Worm (Caenorhabditis elegans): Measurements from ENCODE around the gene camt-1.

camt-1 gene

DNA sequence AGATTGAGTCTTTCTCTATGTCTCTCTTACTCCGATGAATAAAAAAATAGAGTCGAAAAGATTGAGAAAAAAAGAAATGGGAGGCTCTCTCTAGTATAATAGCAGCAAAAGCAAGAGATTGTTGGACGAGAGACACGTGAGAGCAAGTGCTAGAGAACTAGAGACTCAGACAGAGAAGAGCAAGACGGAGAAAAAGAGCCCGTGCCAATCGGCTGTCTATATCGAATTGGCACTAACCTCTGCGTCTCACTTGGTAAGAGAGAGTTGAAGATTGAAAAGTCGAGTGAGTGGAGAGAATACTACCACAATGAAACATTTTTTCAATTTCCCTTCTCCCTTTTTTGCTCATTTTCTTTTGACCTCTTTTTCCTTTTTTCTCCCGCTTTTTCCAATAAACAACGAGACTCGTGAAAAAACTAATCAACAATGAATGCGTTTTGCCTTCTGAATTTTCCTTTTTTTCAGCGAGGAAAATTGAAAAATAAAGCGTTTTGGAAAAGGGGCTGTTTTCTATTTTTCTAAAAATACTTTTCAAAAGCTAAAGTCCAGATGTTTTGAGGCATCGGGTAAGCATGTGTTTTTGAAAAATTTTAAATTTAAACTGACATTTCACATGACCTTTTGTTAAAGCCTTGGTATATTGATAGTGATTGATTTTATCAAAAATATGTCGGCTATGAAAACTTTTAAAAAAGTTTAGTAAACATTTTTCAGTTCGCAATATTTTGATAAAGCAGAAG, 1.8 kb upstream of the camt-1 start:
- TF ChIP-seq ceh-18 (tag; optimal IDR thresholded peaks at IDR 0.05) (peak; percentile 70), hlh-30 (tag; optimal IDR thresholded peaks at IDR 0.05; ENCODE audit: insufficient read depth) (peak; percentile 86), lim-6 (tag; optimal IDR thresholded peaks at IDR 0.05) (no peak), tbx-2 (tag; optimal IDR thresholded peaks at IDR 0.05) (peak; percentile 42), pros-1 (tag; optimal IDR thresholded peaks at IDR 0.05) (peak; percentile 26), ceh-14 (tag; optimal IDR thresholded peaks at IDR 0.05) (peak; percentile 83), sdc-2 (tag; optimal IDR thresholded peaks at IDR 0.05) (peak; percentile 4), ceh-34 (tag; optimal IDR thresholded peaks at IDR 0.05) (peak; percentile 30), pag-3 (tag; optimal IDR thresholded peaks at IDR 0.05; ENCODE audit: borderline replicate concordance) (no peak), hlh-15 (tag; optimal IDR thresholded peaks at IDR 0.05) (no peak), ceh-31 (tag; optimal IDR thresholded peaks at IDR 0.05) (peak; percentile 56), unc-42 (tag; optimal IDR thresholded peaks at IDR 0.05) (peak; percentile 83), ama-1 (optimal IDR thresholded peaks at IDR 0.05) (no peak), hlh-6 (tag; optimal IDR thresholded peaks at IDR 0.05) (no peak), unc-55 (GFP tag; optimal IDR thresholded peaks at IDR 0.05) (peak; percentile 77), zip-5 (tag; optimal IDR thresholded peaks at IDR 0.05) (no peak), sox-2 (GFP tag; IDR thresholded peaks at IDR 0.05) (no peak), ttx-3 (tag; optimal IDR thresholded peaks at IDR 0.05) (no peak), pax-1 (tag; optimal IDR thresholded peaks at IDR 0.05) (no peak), nfya-1 (tag; optimal IDR thresholded peaks at IDR 0.05) (peak; percentile 92)

DNA sequence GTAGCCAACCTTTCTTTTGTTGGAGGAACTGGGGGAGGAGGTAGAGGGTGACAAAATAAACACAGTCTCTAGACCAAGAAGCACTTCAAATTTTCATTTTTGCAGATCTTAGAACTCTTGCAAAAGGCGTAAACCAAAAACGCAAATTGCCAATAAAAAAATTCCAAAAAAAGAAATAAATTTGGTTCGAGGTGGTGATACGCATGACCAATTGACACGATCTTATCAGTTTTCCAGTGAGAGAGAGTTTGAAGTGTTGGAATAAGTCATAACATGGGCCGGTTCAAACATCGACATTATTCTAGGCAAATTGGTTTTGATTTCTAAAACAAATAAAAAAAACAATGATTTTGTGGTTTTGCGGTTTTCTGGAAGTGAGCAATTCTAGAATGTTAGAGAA, 9.1 kb downstream of the camt-1 start:
- no peak for TF ChIP-seq ceh-14 (tag; optimal IDR thresholded peaks at IDR 0.05)
- TF ChIP-seq elt-4 (tag; optimal IDR thresholded peaks at IDR 0.05) = no peak
- TF ChIP-seq pat-9 (tag; optimal IDR thresholded peaks at IDR 0.05) = no peak
- TF ChIP-seq fkh-6 (tag; optimal IDR thresholded peaks at IDR 0.05) = no peak
- no peak for TF ChIP-seq npax-4 (tag; optimal IDR thresholded peaks at IDR 0.05)
- no peak for TF ChIP-seq ceh-6 (GFP tag; optimal IDR thresholded peaks at IDR 0.05)
- TF ChIP-seq elt-2 (tag; optimal IDR thresholded peaks at IDR 0.05) = no peak
- no peak for TF ChIP-seq ceh-22 (tag; optimal IDR thresholded peaks at IDR 0.05)
- no peak for TF ChIP-seq T23F11.4 (GFP tag; optimal IDR thresholded peaks at IDR 0.05)
- TF ChIP-seq Y22D7AL.16 (tag; optimal IDR thresholded peaks at IDR 0.05) = no peak
- TF ChIP-seq ceh-2 (tag; optimal IDR thresholded peaks at IDR 0.05) = no peak
- no peak for TF ChIP-seq ahr-1 (tag; optimal IDR thresholded peaks at IDR 0.05)

DNA sequence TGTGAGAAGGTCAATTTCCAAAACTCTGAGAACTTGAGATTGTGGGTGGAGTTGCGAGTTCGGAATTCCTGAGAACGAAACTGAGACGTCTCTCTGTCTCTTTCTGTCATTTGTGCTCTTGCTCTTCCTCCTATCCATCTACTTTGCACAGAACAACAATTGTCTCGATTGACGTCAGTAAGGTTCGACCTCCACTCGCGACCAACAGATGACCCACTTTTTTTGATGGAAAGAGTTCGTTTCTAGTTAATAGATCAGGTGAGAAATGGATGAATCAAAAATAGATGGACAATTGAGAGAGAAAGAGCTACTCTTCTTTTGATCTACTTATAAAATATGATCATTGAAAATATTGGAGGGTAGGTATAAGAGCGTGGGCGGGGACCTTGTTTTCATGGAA, 10.4 kb downstream of the camt-1 start:
- no peak for TF ChIP-seq C08G9.2 (tag; optimal IDR thresholded peaks at IDR 0.05)
- no peak for TF ChIP-seq pax-1 (tag; optimal IDR thresholded peaks at IDR 0.05)
- no peak for TF ChIP-seq unc-42 (tag; optimal IDR thresholded peaks at IDR 0.05)
- no peak for TF ChIP-seq eyg-1 (tag; optimal IDR thresholded peaks at IDR 0.05)
- no peak for TF ChIP-seq unc-86 (tag; optimal IDR thresholded peaks at IDR 0.05)
- TF ChIP-seq ceh-2 (tag; optimal IDR thresholded peaks at IDR 0.05) = no peak
- TF ChIP-seq tbx-7 (tag; optimal IDR thresholded peaks at IDR 0.05) = no peak

DNA sequence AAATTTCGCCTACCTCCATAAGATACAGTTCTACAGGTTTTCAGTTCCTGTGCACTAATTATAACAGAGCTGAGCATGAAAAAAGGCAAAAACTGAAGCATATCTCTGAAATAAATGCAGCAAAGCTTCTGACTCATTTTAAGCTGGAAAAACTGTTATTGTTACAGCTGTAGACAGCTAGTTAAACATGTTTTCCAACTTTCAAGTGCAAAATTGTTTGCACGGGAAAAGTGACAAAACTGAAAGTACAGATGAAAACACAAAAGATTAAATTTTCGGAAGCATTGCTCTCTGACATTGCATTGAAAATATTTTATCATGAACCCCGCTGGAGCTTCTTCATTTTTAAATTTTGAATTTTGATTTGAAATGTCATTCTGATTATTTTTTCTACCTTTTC, 14.2 kb downstream of the camt-1 start, which contains the start of gene T05C1.5:
Gene T05C1.5 (minus strand): TSS at position 101 of the 400 bp plus-strand sequence.
- TF ChIP-seq C08G9.2 (tag; optimal IDR thresholded peaks at IDR 0.05) (no peak), ceh-24 (tag; optimal IDR thresholded peaks at IDR 0.05) (no peak), C38D4.7 (GFP tag; optimal IDR thresholded peaks at IDR 0.05) (no peak), tbx-7 (tag; optimal IDR thresholded peaks at IDR 0.05) (no peak), hlh-13 (GFP tag; optimal IDR thresholded peaks at IDR 0.05) (no peak), unc-42 (tag; optimal IDR thresholded peaks at IDR 0.05) (no peak), ceh-9 (tag; optimal IDR thresholded peaks at IDR 0.05) (no peak), ztf-16 (tag; optimal IDR thresholded peaks at IDR 0.05) (no peak), pha-2 (tag; optimal IDR thresholded peaks at IDR 0.05) (no peak), odd-2 (tag; optimal IDR thresholded peaks at IDR 0.05) (no peak), madf-2 (tag; optimal IDR thresholded peaks at IDR 0.05) (no peak), gmeb-2 (tag; optimal IDR thresholded peaks at IDR 0.05) (no peak), hlh-15 (tag; optimal IDR thresholded peaks at IDR 0.05) (no peak), elt-2 (tag; optimal IDR thresholded peaks at IDR 0.05) (no peak), elt-4 (tag; optimal IDR thresholded peaks at IDR 0.05) (no peak), ceh-30 (tag; optimal IDR thresholded peaks at IDR 0.05) (no peak), syd-9 (tag; optimal IDR thresholded peaks at IDR 0.05) (no peak), pat-9 (tag; optimal IDR thresholded peaks at IDR 0.05) (no peak)

Data from whole organism, late embryonic.